Worm (Caenorhabditis elegans) whole organism, early embryonic: ENCODE data around the gene T28D9.16.

ENCODE experiments used
- F13C5.2 ChIP-seq: sonication (generic microtip); optimal IDR thresholded peaks from 2 replicates; lab custom pipeline; 2017; ENCODE audit warnings: mild to moderate bottlenecking, missing genetic modification characterization, inconsistent platforms, missing compliant biosample characterization
- aly-1 ChIP-seq: sonication (generic microtip); optimal IDR thresholded peaks from 2 replicates; lab custom pipeline; 2016; ENCODE audit warnings: missing genetic modification characterization, missing compliant biosample characterization
- ama-1 ChIP-seq: fragments of 150-350 bp; optimal IDR thresholded peaks from 2 replicates; lab custom pipeline; 2014
- ceh-36 ChIP-seq: sonication (generic microtip); optimal IDR thresholded peaks from 2 replicates; lab custom pipeline; 2016; ENCODE audit warnings: missing genetic modification characterization, inconsistent platforms, missing compliant biosample characterization
- flt-1 ChIP-seq: fragments of 200-800 bp; sonication (Bioruptor generic); IDR thresholded peaks from 2 replicates; pipeline ENCODE4 v1.3.6; 2022; ENCODE audit warnings: missing genetic modification characterization, missing compliant biosample characterization
- hmbx-1 ChIP-seq: sonication (generic microtip); optimal IDR thresholded peaks from 2 replicates; lab custom pipeline; 2016; ENCODE audit warnings: mild to moderate bottlenecking, missing genetic modification characterization, missing compliant biosample characterization
- hmg-4 ChIP-seq: fragments of 200-800 bp; sonication (Bioruptor generic); optimal IDR thresholded peaks from 2 replicates; lab custom pipeline; 2018; ENCODE audit warnings: mild to moderate bottlenecking, missing genetic modification characterization, missing compliant biosample characterization
- hnd-1 ChIP-seq: sonication (generic microtip); optimal IDR thresholded peaks from 2 replicates; lab custom pipeline; 2016; ENCODE audit warnings: missing genetic modification characterization, missing compliant biosample characterization
- sea-1 ChIP-seq: fragments of 200-800 bp; sonication (Bioruptor generic); conservative IDR thresholded peaks from 2 replicates; pipeline ENCODE4 v1.3.6; 2022; ENCODE audit warnings: missing genetic modification characterization, missing compliant biosample characterization
- tra-4 ChIP-seq: sonication (generic microtip); optimal IDR thresholded peaks from 2 replicates; lab custom pipeline; 2017; ENCODE audit warnings: missing genetic modification characterization, missing compliant biosample characterization

DNA sequence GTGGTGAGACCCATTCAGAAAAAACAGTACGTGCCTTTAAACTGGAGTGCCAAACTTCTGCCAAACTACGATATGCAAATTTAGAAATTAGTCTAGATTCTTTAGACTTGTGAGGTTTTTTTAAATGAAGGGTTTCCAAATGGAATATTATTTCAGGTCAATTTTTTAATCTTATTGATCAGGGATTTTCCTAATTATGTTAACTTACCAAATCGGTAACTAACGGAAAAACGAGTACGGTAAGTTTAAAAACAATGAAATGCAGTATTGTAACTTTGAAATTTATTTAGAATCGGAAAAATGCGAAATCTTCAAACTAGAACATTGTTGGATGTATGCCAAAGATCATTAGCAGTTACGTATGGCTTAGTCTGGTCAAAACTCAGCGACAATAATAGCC lies 40.8 kb downstream of the T28D9.16 start, which contains the start of gene C56E6.7:
- no peak for TF ChIP-seq ama-1
- TF ChIP-seq hmg-4 = no peak
- no peak for TF ChIP-seq hnd-1 (tag; lab: Kevin White, UChicago)
- TF ChIP-seq flt-1 (GFP tag; lab: Robert Waterston, UW) = no peak
- no peak for TF ChIP-seq hmbx-1 (tag; lab: Kevin White, UChicago)
- no peak for TF ChIP-seq sea-1
- TF ChIP-seq aly-1 (tag; lab: Kevin White, UChicago) = no peak
- no peak for TF ChIP-seq ceh-36 (tag; lab: Kevin White, UChicago)
- TF ChIP-seq tra-4 = no peak
- no peak for TF ChIP-seq F13C5.2 (tag; lab: Kevin White, UChicago)
